Fruit fly (Drosophila melanogaster): ENCODE data around the gene Eig71Ee.

DNA sequence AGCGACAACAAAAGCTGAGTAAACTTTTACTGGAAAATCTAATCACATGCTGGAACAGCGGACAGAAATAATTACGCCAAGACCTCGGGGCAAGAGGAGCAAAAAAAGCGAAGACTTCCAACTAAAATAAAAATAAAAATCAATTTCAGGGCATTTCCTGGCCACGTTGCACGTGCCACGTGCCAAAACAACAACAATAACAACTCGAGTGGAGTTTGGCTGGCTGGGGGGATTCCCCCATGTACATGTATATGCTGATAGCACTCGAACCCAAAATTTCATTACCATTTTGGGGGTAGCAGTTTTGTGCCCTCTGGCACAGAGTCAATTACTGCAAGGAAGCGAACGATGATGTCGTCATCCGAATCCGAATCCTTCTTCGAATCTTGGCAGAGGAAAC is 6.7 kb upstream of the Eig71Ee start:
- TF ChIP-seq EcR (GFP tag; optimal IDR thresholded peaks at IDR 0.05) (no peak), rn (GFP tag; IDR thresholded peaks at IDR 0.05) (no peak)
